Fruit fly (Drosophila melanogaster): ENCODE data around the gene Atac1.
A peak's percentile ranks its signal among the peaks of the same experiment; 100 is the strongest.

- no peak; the same call in 1 of the 2 replicates for TF ChIP-seq Oaz (GFP tag; IDR thresholded peaks at IDR 0.05)
- TF ChIP-seq CG15073 (GFP tag; optimal IDR thresholded peaks at IDR 0.05), result peak; percentile 8
- no peak for TF ChIP-seq CG6175 (GFP tag; IDR thresholded peaks at IDR 0.05)
- no peak for TF ChIP-seq Blimp-1 (GFP tag; optimal IDR thresholded peaks at IDR 0.05)
- peak; percentile 26 for TF ChIP-seq CG13296 (GFP tag; optimal IDR thresholded peaks at IDR 0.05)
- no peak for TF ChIP-seq CG17612 (GFP tag; IDR thresholded peaks at IDR 0.05)
- TF ChIP-seq cwo (GFP tag; optimal IDR thresholded peaks at IDR 0.05), result peak; percentile 35
- TF ChIP-seq CG3163 (GFP tag; optimal IDR thresholded peaks at IDR 0.05), result peak; percentile 53
- peak; percentile 80 for TF ChIP-seq slp2 (GFP tag; optimal IDR thresholded peaks at IDR 0.05)
- TF ChIP-seq Sox100B (GFP tag; optimal IDR thresholded peaks at IDR 0.05), result peak; percentile 41
- TF ChIP-seq CG18476 (GFP tag; optimal IDR thresholded peaks at IDR 0.05), result peak; percentile 33
- TF ChIP-seq cas (GFP tag; IDR thresholded peaks at IDR 0.05), result no peak
These were observed 37.9 kb downstream of the Atac1 start for dm6 chr2L:6922091-6922753.
